Fruit fly (Drosophila melanogaster) whole organism, embryonic: ENCODE measurements around the gene ATPsynepsilonL.

Experiments
- Antp ChIP-seq: fragments of 200-800 bp; sonication (Bioruptor generic); optimal IDR thresholded peaks from 3 replicates; lab custom pipeline; 2016; ENCODE audit warnings: missing biosample characterization, missing genetic modification characterization
- CG10565 ChIP-seq: fragments of 200-800 bp; sonication (Bioruptor generic); optimal IDR thresholded peaks from 3 replicates; lab custom pipeline; 2016; ENCODE audit warnings: missing biosample characterization, mild to moderate bottlenecking, missing genetic modification characterization
- CG12769 ChIP-seq: fragments of 200-800 bp; sonication (Bioruptor generic); optimal IDR thresholded peaks from 2 replicates; lab custom pipeline; 2019; ENCODE audit warnings: missing biosample characterization, mild to moderate bottlenecking, missing genetic modification characterization, moderate library complexity
- CG13123 ChIP-seq: fragments of 200-800 bp; sonication (Bioruptor generic); optimal IDR thresholded peaks from 2 replicates; lab custom pipeline; 2016; ENCODE audit warnings: missing biosample characterization, missing genetic modification characterization
- CG13287 ChIP-seq: fragments of 200-800 bp; sonication (Bioruptor generic); IDR thresholded peaks from 2 replicates; pipeline ENCODE4 v1.3.6; 2022; ENCODE audit warnings: missing biosample characterization, missing genetic modification characterization; ENCODE audit not compliant: partially characterized antibody
- CG14050 ChIP-seq: fragments of 200-800 bp; sonication (Bioruptor generic); IDR thresholded peaks from 3 replicates; pipeline ENCODE4 v1.3.6; 2022; ENCODE audit warnings: missing biosample characterization, missing genetic modification characterization
- CG14860 ChIP-seq: fragments of 200-800 bp; sonication (Bioruptor generic); IDR thresholded peaks from 3 replicates; pipeline ENCODE4 v1.3.6; 2022; ENCODE audit warnings: missing biosample characterization, missing genetic modification characterization; ENCODE audit not compliant: partially characterized antibody
- CG1647 ChIP-seq: fragments of 200-800 bp; sonication (Bioruptor generic); optimal IDR thresholded peaks from 3 replicates; lab custom pipeline; 2016; ENCODE audit warnings: missing biosample characterization, missing genetic modification characterization
- CG16779 ChIP-seq: fragments of 200-800 bp; sonication (Bioruptor generic); IDR thresholded peaks from 2 replicates; pipeline ENCODE4 v1.3.6; 2022; ENCODE audit warnings: missing biosample characterization, missing genetic modification characterization
- CG17912 ChIP-seq: fragments of 200-800 bp; sonication (Bioruptor generic); optimal IDR thresholded peaks from 2 replicates; lab custom pipeline; 2018; ENCODE audit warnings: missing biosample characterization, mild to moderate bottlenecking, missing genetic modification characterization
- CG18619 ChIP-seq: fragments of 200-800 bp; sonication (Bioruptor generic); optimal IDR thresholded peaks from 3 replicates; lab custom pipeline; 2017; ENCODE audit warnings: missing biosample characterization, mild to moderate bottlenecking, missing genetic modification characterization
- CG34422 ChIP-seq: fragments of 200-800 bp; sonication (Bioruptor generic); IDR thresholded peaks from 3 replicates; pipeline ENCODE4 v1.3.6; 2022; ENCODE audit warnings: missing biosample characterization, missing genetic modification characterization
- CG4424 ChIP-seq: fragments of 200-800 bp; sonication (Bioruptor generic); optimal IDR thresholded peaks from 3 replicates; lab custom pipeline; 2016; ENCODE audit warnings: missing biosample characterization, missing genetic modification characterization
- CG4730 ChIP-seq: fragments of 200-800 bp; sonication (Bioruptor generic); IDR thresholded peaks from 2 replicates; pipeline ENCODE4 v1.3.6; 2022; ENCODE audit warnings: missing biosample characterization, missing genetic modification characterization
- CG4854 ChIP-seq: fragments of 200-800 bp; sonication (Bioruptor generic); optimal IDR thresholded peaks from 2 replicates; lab custom pipeline; 2016; ENCODE audit warnings: missing biosample characterization, missing genetic modification characterization, inconsistent platforms
- CG5180 ChIP-seq: fragments of 200-800 bp; sonication (Bioruptor generic); optimal IDR thresholded peaks from 3 replicates; lab custom pipeline; 2017; ENCODE audit warnings: missing biosample characterization, missing genetic modification characterization, mild to moderate bottlenecking, moderate library complexity, missing genetic modification reagents
- CG6683 ChIP-seq: fragments of 200-800 bp; sonication (Bioruptor generic); optimal IDR thresholded peaks from 2 replicates; lab custom pipeline; 2017; ENCODE audit warnings: missing biosample characterization, mild to moderate bottlenecking, missing genetic modification characterization, missing genetic modification reagents
- CG8281 ChIP-seq: fragments of 200-800 bp; sonication (Bioruptor generic); optimal IDR thresholded peaks from 2 replicates; lab custom pipeline; 2018; ENCODE audit warnings: missing biosample characterization, mild to moderate bottlenecking, missing genetic modification characterization, moderate library complexity
- CkIIα-i1 ChIP-seq: fragments of 200-800 bp; sonication (Bioruptor generic); IDR thresholded peaks from 2 replicates; pipeline ENCODE4 v1.3.6; 2022; ENCODE audit warnings: missing biosample characterization, missing genetic modification characterization
- CrebB ChIP-seq: fragments of 200-800 bp; sonication (Bioruptor generic); optimal IDR thresholded peaks from 3 replicates; lab custom pipeline; 2018; ENCODE audit warnings: missing biosample characterization, mild to moderate bottlenecking, missing genetic modification characterization
- Eip74EF ChIP-seq, 2 experiments: fragments of 200-800 bp in 1 of 2; fragments of >200 bp in 1 of 2; sonication (Bioruptor generic) in 1 of 2; optimal IDR thresholded peaks; 2 replicates each; lab custom pipeline; 2017 to 2019; ENCODE audit warnings: missing biosample characterization in 2 of 2, missing genetic modification characterization in 2 of 2, mild to moderate bottlenecking in 1 of 2, moderate library complexity in 1 of 2
- Fer2 ChIP-seq: fragments of 200-800 bp; sonication (Bioruptor generic); optimal IDR thresholded peaks from 2 replicates; lab custom pipeline; 2018; ENCODE audit warnings: missing biosample characterization, mild to moderate bottlenecking, missing genetic modification characterization, moderate library complexity
- HLH3B ChIP-seq: fragments of 200-800 bp; sonication (Bioruptor generic); IDR thresholded peaks from 2 replicates; pipeline ENCODE4 v1.3.6; 2022; ENCODE audit warnings: missing biosample characterization, missing genetic modification characterization
- Hand ChIP-seq: fragments of 200-800 bp; sonication (Bioruptor generic); optimal IDR thresholded peaks from 2 replicates; lab custom pipeline; 2017; ENCODE audit warnings: mild to moderate bottlenecking, missing biosample characterization, missing genetic modification reagents, missing genetic modification characterization
- Neu2 ChIP-seq: fragments of 200-800 bp; sonication (Bioruptor generic); optimal IDR thresholded peaks from 3 replicates; lab custom pipeline; 2016; ENCODE audit warnings: missing biosample characterization, missing genetic modification characterization, borderline replicate concordance
- Rfx ChIP-seq: fragments of 200-800 bp; sonication (Bioruptor generic); IDR thresholded peaks from 2 replicates; pipeline ENCODE4 v1.3.6; 2022; ENCODE audit warnings: missing biosample characterization, missing genetic modification characterization
- Six4 ChIP-seq: fragments of 200-800 bp; sonication (Bioruptor generic); optimal IDR thresholded peaks from 2 replicates; lab custom pipeline; 2016; ENCODE audit warnings: missing biosample characterization, missing genetic modification characterization
- Usf ChIP-seq: fragments of 200-800 bp; sonication (Bioruptor generic); optimal IDR thresholded peaks from 2 replicates; lab custom pipeline; 2017; ENCODE audit warnings: missing genotype, missing biosample characterization, missing genetic modification characterization
- chm ChIP-seq: fragments of 200-800 bp; sonication (Bioruptor generic); IDR thresholded peaks from 2 replicates; pipeline ENCODE4 v1.3.6; 2022; ENCODE audit warnings: missing biosample characterization, missing genetic modification characterization
- ci ChIP-seq: fragments of 200-800 bp; sonication (Bioruptor generic); IDR thresholded peaks from 3 replicates; pipeline ENCODE4 v1.3.6; 2022; ENCODE audit warnings: missing biosample characterization, missing genetic modification characterization
- disco-r ChIP-seq: fragments of 200-800 bp; sonication (Bioruptor generic); optimal IDR thresholded peaks from 2 replicates; lab custom pipeline; 2016; ENCODE audit warnings: missing biosample characterization, missing genetic modification characterization
- ems ChIP-seq: fragments of 200-800 bp; sonication (Bioruptor generic); optimal IDR thresholded peaks from 3 replicates; lab custom pipeline; 2016; ENCODE audit warnings: missing biosample characterization, missing genetic modification characterization
- eve ChIP-seq, 2 experiments: fragments of >200 bp; optimal IDR thresholded peaks; 2 replicates each; lab custom pipeline; 2017; ENCODE audit warnings: missing biosample characterization in 2 of 2, missing genetic modification characterization in 2 of 2
- fru ChIP-seq: fragments of >200 bp; optimal IDR thresholded peaks from 2 replicates; lab custom pipeline; 2017
- gcm ChIP-seq: fragments of 200-800 bp; sonication (Bioruptor generic); optimal IDR thresholded peaks from 2 replicates; lab custom pipeline; 2019; ENCODE audit warnings: missing biosample characterization, mild to moderate bottlenecking, missing genetic modification characterization, moderate library complexity
- gro ChIP-seq: fragments of 200-800 bp; sonication (Bioruptor generic); optimal IDR thresholded peaks from 2 replicates; lab custom pipeline; 2016; ENCODE audit warnings: missing biosample characterization, missing genetic modification characterization
- gt ChIP-seq: fragments of 200-800 bp; sonication (Bioruptor generic); IDR thresholded peaks from 2 replicates; pipeline ENCODE4 v1.3.6; 2022; ENCODE audit warnings: missing biosample characterization, missing genetic modification characterization
- ham ChIP-seq: fragments of 200-800 bp; sonication (Bioruptor generic); IDR thresholded peaks from 2 replicates; pipeline ENCODE4 v1.3.6; 2022; ENCODE audit warnings: missing biosample characterization, missing genetic modification characterization
- nerfin-2 ChIP-seq: fragments of 200-800 bp; sonication (Bioruptor generic); IDR thresholded peaks from 2 replicates; pipeline ENCODE4 v1.3.6; 2022; ENCODE audit warnings: missing biosample characterization, missing genetic modification characterization; ENCODE audit not compliant: partially characterized antibody
- org-1 ChIP-seq: fragments of 200-800 bp; sonication (Bioruptor generic); optimal IDR thresholded peaks from 2 replicates; lab custom pipeline; 2017; ENCODE audit warnings: missing biosample characterization, missing genetic modification characterization
- peb ChIP-seq: fragments of 200-800 bp; sonication (Bioruptor generic); IDR thresholded peaks from 2 replicates; pipeline ENCODE4 v1.3.6; 2022; ENCODE audit warnings: missing biosample characterization, missing genetic modification characterization
- pita ChIP-seq: fragments of 200-800 bp; sonication (Bioruptor generic); optimal IDR thresholded peaks from 2 replicates; lab custom pipeline; 2017; ENCODE audit warnings: missing biosample characterization, mild to moderate bottlenecking, missing genetic modification characterization
- pzg ChIP-seq: fragments of 200-800 bp; sonication (Bioruptor generic); optimal IDR thresholded peaks from 3 replicates; lab custom pipeline; 2018; ENCODE audit warnings: missing biosample characterization, mild to moderate bottlenecking, missing genetic modification characterization, moderate library complexity
- salm ChIP-seq: fragments of 200-800 bp; sonication (Bioruptor generic); optimal IDR thresholded peaks from 2 replicates; lab custom pipeline; 2018; ENCODE audit warnings: missing biosample characterization, mild to moderate bottlenecking, missing genetic modification characterization
- sd ChIP-seq: fragments of 200-800 bp; sonication (Bioruptor generic); optimal IDR thresholded peaks from 3 replicates; lab custom pipeline; 2018; ENCODE audit warnings: missing biosample characterization, mild to moderate bottlenecking, missing genetic modification characterization, moderate library complexity
- sqz ChIP-seq: fragments of 200-800 bp; sonication (Bioruptor generic); optimal IDR thresholded peaks from 3 replicates; lab custom pipeline; 2018; ENCODE audit warnings: missing biosample characterization, mild to moderate bottlenecking, missing genetic modification characterization
- wdn ChIP-seq: fragments of 200-800 bp; sonication (Bioruptor generic); IDR thresholded peaks from 2 replicates; pipeline ENCODE4 v1.3.6; 2022; ENCODE audit warnings: missing biosample characterization, missing genetic modification characterization
- wek ChIP-seq: fragments of 200-800 bp; sonication (Bioruptor generic); optimal IDR thresholded peaks from 3 replicates; lab custom pipeline; 2018; ENCODE audit warnings: missing biosample characterization, mild to moderate bottlenecking, missing genetic modification characterization, moderate library complexity
- zen2 ChIP-seq: fragments of 200-800 bp; sonication (Bioruptor generic); IDR thresholded peaks from 3 replicates; pipeline ENCODE4 v1.3.6; 2022; ENCODE audit warnings: missing biosample characterization, missing genetic modification characterization; ENCODE audit not compliant: partially characterized antibody

Gene ATPsynepsilonL

dm6 chr3R:10087206-10087927 is 34.2 kb upstream of the ATPsynepsilonL start (continued):
- TF ChIP-seq Fer2 (tag; lab: Kevin White, UChicago) (no peak), peb (GFP tag; lab: Robert Waterston, UW) (0 out of 2 replicates have a peak, but pooled peaks have one; percentile 11), salm (no peak), wdn (GFP tag; lab: Robert Waterston, UW) (0 out of 2 replicates have a peak, but pooled peaks have one; percentile 10), fru (lab: Kevin White, UChicago) (no peak), CG13287 (no peak; the same call in 1 of the 2 replicates), ems (GFP tag; lab: Kevin White, UChicago) (peak; percentile 44), ci (GFP tag; lab: Robert Waterston, UW) (peak; percentile 62; the same call in 2 of the 3 replicates), HLH3B (GFP tag; lab: Robert Waterston, UW) (peak; percentile 69), gt (no peak), wek (no peak), CG4730 (GFP tag; lab: Robert Waterston, UW) (peak; percentile 45; the same call in 1 of the 2 replicates), disco-r (GFP tag; lab: Kevin White, UChicago) (peak; percentile 39), Usf (GFP tag; lab: Kevin White, UChicago) (no peak), Neu2 (no peak), nerfin-2 (GFP tag; lab: Robert Waterston, UW) (peak; percentile 56), CkIIα-i1 (GFP tag; lab: Robert Waterston, UW) (no peak), pita (GFP tag; lab: Kevin White, UChicago) (no peak), CG14050 (GFP tag; lab: Robert Waterston, UW) (peak; percentile 39; the same call in 2 of the 3 replicates), pzg (GFP tag; lab: Kevin White, UChicago) (no peak), Hand (GFP tag; lab: Kevin White, UChicago) (peak; percentile 15), Rfx (GFP tag; lab: Robert Waterston, UW) (peak; percentile 77), CG13123 (GFP tag; lab: Kevin White, UChicago) (peak; percentile 19), CG17912 (GFP tag; lab: Kevin White, UChicago) (no peak), sqz (GFP tag; lab: Kevin White, UChicago) (peak; percentile 41), zen2 (0 out of 3 replicates have a peak, but pooled peaks have one; percentile 11), CG34422 (GFP tag; lab: Robert Waterston, UW) (peak; percentile 80; the same call in 2 of the 3 replicates), Antp (GFP tag; lab: Kevin White, UChicago) (peak; percentile 78), CG8281 (tag; lab: Kevin White, UChicago) (no peak), CG6683 (peak; percentile 3), gro (GFP tag; lab: Kevin White, UChicago) (peak; percentile 80), CG4854 (peak; percentile 45), CG16779 (0 out of 2 replicates have a peak, but pooled peaks have one; percentile 56), CG5180 (GFP tag; lab: Kevin White, UChicago) (no peak), CG12769 (tag; lab: Kevin White, UChicago) (peak; percentile 34), CG4424 (peak; percentile 46), CG1647 (GFP tag; lab: Kevin White, UChicago) (peak; percentile 38), gcm (GFP tag; lab: Kevin White, UChicago) (no peak), chm (GFP tag; lab: Robert Waterston, UW) (no peak), sd (tag; lab: Kevin White, UChicago) (peak; percentile 68), ham (no peak), CG18619 (GFP tag; lab: Kevin White, UChicago) (peak; percentile 59), CrebB (no peak), CG14860 (GFP tag; lab: Robert Waterston, UW) (no peak), Eip74EF (GFP tag; optimal IDR thresholded peaks at IDR 0.05; lab: Kevin White, UChicago) (peak in 1 of 2 experiments; percentile 96), org-1 (GFP tag; lab: Kevin White, UChicago) (peak; percentile 64), Six4 (GFP tag; lab: Kevin White, UChicago) (peak; percentile 57), eve (GFP tag; optimal IDR thresholded peaks at IDR 0.05; lab: Kevin White, UChicago) (peak in 1 of 2 experiments; percentile 86), CG10565 (GFP tag; lab: Kevin White, UChicago) (no peak)
